Fruit fly (Drosophila melanogaster) S2 (cell line): ENCODE results near the gene Cwc25.

Experiments used
- CG8478 ChIP-seq: fragments of >200 bp; optimal IDR thresholded peaks from 2 replicates; lab custom pipeline; 2018
- CTCF ChIP-seq, 2 experiments: fragments of >200 bp; optimal IDR thresholded peaks; 2 replicates each; lab custom pipeline; 2018

DNA sequence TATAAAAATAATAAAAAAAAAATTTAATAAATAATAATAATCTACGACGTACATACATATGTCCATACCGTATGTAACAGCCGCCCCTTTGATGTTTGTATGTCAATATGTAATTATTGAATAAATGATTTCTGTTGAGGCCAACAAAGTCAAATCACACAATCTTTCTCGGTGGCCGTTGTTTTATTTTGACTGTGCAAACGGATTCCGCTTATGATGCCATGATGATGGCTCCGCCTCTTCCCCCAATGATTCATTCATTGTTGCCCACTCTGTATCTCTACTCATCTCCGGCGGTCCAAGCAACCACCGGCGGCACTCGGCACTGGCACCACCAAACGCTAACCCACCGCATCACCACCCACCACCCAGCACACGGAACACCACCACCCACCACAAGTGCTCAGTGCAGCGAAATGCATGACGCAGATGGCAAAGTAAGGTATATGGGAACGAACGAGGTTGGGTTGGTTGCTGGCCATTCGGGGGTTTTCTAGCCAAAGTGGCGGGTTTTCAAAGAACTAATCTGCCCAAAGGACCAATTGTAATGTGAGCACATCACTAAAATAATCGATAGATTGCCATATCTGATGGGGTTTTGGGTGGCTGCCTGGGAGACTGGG, 4.4 kb downstream of the Cwc25 start:
- TF ChIP-seq CG8478 (lab: Kevin White, UChicago) (no peak), CTCF (optimal IDR thresholded peaks at IDR 0.05; lab: Kevin White, UChicago) (no peak)
